Worm (Caenorhabditis elegans) whole organism, early embryonic: ENCODE results near the gene C06A12.8.

Experiments
- B0310.2 ChIP-seq: sonication (generic microtip); optimal IDR thresholded peaks from 2 replicates; lab custom pipeline; 2016; ENCODE audit warnings: mild to moderate bottlenecking, missing genetic modification characterization, missing compliant biosample characterization
- F13C5.2 ChIP-seq: sonication (generic microtip); optimal IDR thresholded peaks from 2 replicates; lab custom pipeline; 2017; ENCODE audit warnings: mild to moderate bottlenecking, missing genetic modification characterization, inconsistent platforms, missing compliant biosample characterization
- aly-1 ChIP-seq: sonication (generic microtip); optimal IDR thresholded peaks from 2 replicates; lab custom pipeline; 2016; ENCODE audit warnings: missing genetic modification characterization, missing compliant biosample characterization
- ama-1 ChIP-seq: fragments of 150-350 bp; optimal IDR thresholded peaks from 2 replicates; lab custom pipeline; 2014
- ceh-13 ChIP-seq: fragments of 200-800 bp; sonication (Bioruptor generic); optimal IDR thresholded peaks from 2 replicates; lab custom pipeline; 2018; ENCODE audit warnings: mild to moderate bottlenecking, missing genetic modification characterization, missing compliant biosample characterization
- ceh-36 ChIP-seq: sonication (generic microtip); optimal IDR thresholded peaks from 2 replicates; lab custom pipeline; 2016; ENCODE audit warnings: missing genetic modification characterization, inconsistent platforms, missing compliant biosample characterization
- ets-7 ChIP-seq: sonication (generic microtip); optimal IDR thresholded peaks from 2 replicates; lab custom pipeline; 2016; ENCODE audit warnings: missing genotype, missing genetic modification characterization, missing compliant biosample characterization
- flt-1 ChIP-seq: fragments of 200-800 bp; sonication (Bioruptor generic); IDR thresholded peaks from 2 replicates; pipeline ENCODE4 v1.3.6; 2022; ENCODE audit warnings: missing genetic modification characterization, missing compliant biosample characterization
- hmbx-1 ChIP-seq: sonication (generic microtip); optimal IDR thresholded peaks from 2 replicates; lab custom pipeline; 2016; ENCODE audit warnings: mild to moderate bottlenecking, missing genetic modification characterization, missing compliant biosample characterization
- hmg-4 ChIP-seq: fragments of 200-800 bp; sonication (Bioruptor generic); optimal IDR thresholded peaks from 2 replicates; lab custom pipeline; 2018; ENCODE audit warnings: mild to moderate bottlenecking, missing genetic modification characterization, missing compliant biosample characterization
- hnd-1 ChIP-seq: sonication (generic microtip); optimal IDR thresholded peaks from 2 replicates; lab custom pipeline; 2016; ENCODE audit warnings: missing genetic modification characterization, missing compliant biosample characterization
- pes-1 ChIP-seq: fragments of 200-800 bp; sonication (Bioruptor generic); IDR thresholded peaks from 2 replicates; pipeline ENCODE4 v1.3.6; 2022; ENCODE audit warnings: missing genetic modification reagents, missing genetic modification characterization, missing compliant biosample characterization
- scrt-1 ChIP-seq: fragments of 200-800 bp; sonication (Bioruptor generic); IDR thresholded peaks from 2 replicates; pipeline ENCODE4 v1.3.6; 2022; ENCODE audit warnings: missing genetic modification characterization, missing compliant biosample characterization
- sea-1 ChIP-seq: fragments of 200-800 bp; sonication (Bioruptor generic); conservative IDR thresholded peaks from 2 replicates; pipeline ENCODE4 v1.3.6; 2022; ENCODE audit warnings: missing genetic modification characterization, missing compliant biosample characterization
- tbx-11 ChIP-seq: fragments of 200-800 bp; sonication (Bioruptor generic); IDR thresholded peaks from 2 replicates; pipeline ENCODE4 v1.3.6; 2022; ENCODE audit warnings: missing genetic modification characterization, missing compliant biosample characterization
- tbx-37 ChIP-seq: fragments of 200-800 bp; sonication (Bioruptor generic); conservative IDR thresholded peaks from 2 replicates; pipeline ENCODE4 v1.3.6; 2022; ENCODE audit warnings: missing genetic modification reagents, missing genetic modification characterization, missing compliant biosample characterization
- tra-4 ChIP-seq: sonication (generic microtip); optimal IDR thresholded peaks from 2 replicates; lab custom pipeline; 2017; ENCODE audit warnings: missing genetic modification characterization, missing compliant biosample characterization

C06A12.8 gene

DNA sequence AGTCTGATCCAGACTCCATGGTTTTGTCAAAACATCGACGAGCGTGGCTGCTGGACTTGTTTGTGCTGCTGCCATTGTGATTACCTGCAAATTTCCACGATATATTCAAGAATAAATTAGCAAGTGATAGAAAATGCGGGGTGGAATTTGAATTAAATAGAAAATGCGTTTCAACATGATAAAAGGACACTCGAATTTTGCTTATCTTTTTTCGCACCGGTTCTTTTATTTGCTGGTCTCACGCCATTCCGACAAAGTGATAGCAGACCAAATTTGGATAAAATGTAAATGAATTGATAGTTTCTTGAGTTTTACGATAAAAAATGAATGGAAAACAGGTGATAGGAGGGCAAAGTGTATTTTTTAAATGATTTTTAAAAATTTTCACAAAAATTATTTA lies 30.2 kb downstream of the C06A12.8 start, which contains the start of gene elo-2:
Gene elo-2 (minus strand): TSS at position 84 of the 400 bp plus-strand sequence.
- TF ChIP-seq ceh-36 (tag; lab: Kevin White, UChicago) (no peak), pes-1 (GFP tag; lab: Robert Waterston, UW) (no peak), hnd-1 (tag; lab: Kevin White, UChicago) (no peak), B0310.2 (no peak), scrt-1 (GFP tag; lab: Robert Waterston, UW) (no peak), ets-7 (tag; lab: Kevin White, UChicago) (no peak), hmg-4 (GFP tag; lab: Kevin White, UChicago) (no peak), tra-4 (tag; lab: Kevin White, UChicago) (no peak), tbx-11 (GFP tag; lab: Robert Waterston, UW) (no peak), flt-1 (GFP tag; lab: Robert Waterston, UW) (no peak), F13C5.2 (tag; lab: Kevin White, UChicago) (no peak), hmbx-1 (tag; lab: Kevin White, UChicago) (no peak), ama-1 (lab: Kevin White, UChicago) (no peak), sea-1 (GFP tag; lab: Robert Waterston, UW) (no peak), ceh-13 (GFP tag; lab: Kevin White, UChicago) (no peak), tbx-37 (GFP tag; lab: Robert Waterston, UW) (no peak), aly-1 (tag; lab: Kevin White, UChicago) (no peak)

DNA sequence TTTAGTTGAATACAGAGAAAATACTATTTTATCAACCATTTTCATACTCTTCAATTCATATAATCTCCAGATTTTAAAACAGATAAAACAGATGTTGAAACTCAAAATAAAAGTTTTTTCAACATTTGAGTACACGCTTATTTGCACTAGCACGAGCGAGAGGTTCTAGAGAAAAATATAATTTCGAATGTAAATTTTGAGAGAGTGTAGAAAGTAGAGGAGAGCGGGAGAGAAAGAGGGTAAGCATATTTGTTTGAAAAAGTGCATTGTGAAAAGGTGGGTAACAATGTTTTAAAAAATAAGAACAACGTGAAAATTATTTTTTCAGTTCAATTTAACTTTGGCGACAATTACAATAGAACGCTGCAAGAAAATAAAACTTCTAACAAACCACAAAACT lies 30.7 kb downstream of the C06A12.8 start:
- TF ChIP-seq aly-1 (tag; lab: Kevin White, UChicago) (no peak), hmg-4 (GFP tag; lab: Kevin White, UChicago) (no peak), B0310.2 (no peak), F13C5.2 (tag; lab: Kevin White, UChicago) (no peak), pes-1 (GFP tag; lab: Robert Waterston, UW) (no peak), ets-7 (tag; lab: Kevin White, UChicago) (no peak), ceh-36 (tag; lab: Kevin White, UChicago) (no peak), flt-1 (GFP tag; lab: Robert Waterston, UW) (no peak)

DNA sequence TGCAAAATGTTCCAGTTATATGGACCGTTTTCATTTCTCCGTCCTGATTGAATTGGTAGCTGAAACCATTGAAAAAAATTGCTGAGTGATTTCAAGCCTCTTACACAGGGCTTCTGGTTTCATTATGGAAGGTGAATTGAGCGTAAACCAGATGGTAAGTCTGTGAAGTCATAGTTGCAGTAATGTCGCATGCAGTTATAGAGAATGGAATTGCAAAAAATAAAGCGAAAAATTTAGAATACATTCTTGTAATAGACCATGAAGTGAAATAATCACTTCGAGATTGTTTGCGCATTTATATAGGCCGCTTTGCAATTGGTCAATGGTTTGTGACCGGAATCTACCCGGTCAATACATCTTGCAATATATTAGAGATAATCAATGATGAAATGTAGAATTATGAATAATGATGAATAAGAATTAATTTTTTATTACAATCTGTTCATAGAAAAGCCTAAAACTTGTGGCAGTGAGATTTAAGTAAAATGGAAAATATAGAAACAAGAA lies 33.0 kb downstream of the C06A12.8 start, which contains the start of gene F11E6.4:
Gene F11E6.4 (minus strand): TSS at position 259 of the 507 bp plus-strand sequence.
- TF ChIP-seq scrt-1 (GFP tag; lab: Robert Waterston, UW) = no peak
- no peak for TF ChIP-seq ets-7 (tag; lab: Kevin White, UChicago)
- no peak for TF ChIP-seq ceh-36 (tag; lab: Kevin White, UChicago)
- no peak for TF ChIP-seq F13C5.2 (tag; lab: Kevin White, UChicago)
- no peak for TF ChIP-seq flt-1 (GFP tag; lab: Robert Waterston, UW)
- TF ChIP-seq ama-1 (lab: Kevin White, UChicago) = no peak
- TF ChIP-seq tbx-11 (GFP tag; lab: Robert Waterston, UW) = no peak
- TF ChIP-seq tra-4 (tag; lab: Kevin White, UChicago) = no peak

DNA sequence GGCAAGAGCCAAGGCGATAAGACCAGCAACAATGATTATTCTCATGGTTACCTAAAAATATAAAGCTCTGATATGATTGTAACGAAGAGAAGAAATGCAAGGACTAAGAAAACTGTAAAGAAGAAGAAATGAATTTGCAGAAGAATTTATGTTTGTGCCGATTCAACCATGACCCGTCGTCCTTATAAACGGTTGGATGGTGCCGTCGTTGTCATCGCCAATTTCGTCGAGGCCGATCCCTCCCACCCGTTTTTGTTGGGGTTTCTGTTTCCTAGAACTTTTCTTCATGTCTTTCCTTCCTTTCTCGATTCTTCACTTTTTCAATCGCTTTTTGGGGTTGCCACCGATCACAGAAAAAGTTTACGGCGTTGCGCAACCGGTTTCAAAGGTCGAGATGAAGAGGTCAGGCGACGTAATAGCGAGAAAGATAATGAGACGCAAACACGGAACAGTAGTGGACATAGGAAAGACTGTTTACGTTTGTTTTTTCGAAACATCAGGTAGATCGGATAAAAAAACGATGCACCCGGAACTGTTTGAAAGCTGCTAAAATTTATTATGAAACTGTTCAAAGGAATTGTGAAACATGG lies 34.8 kb downstream of the C06A12.8 start, which contains the start of gene epic-1:
Gene epic-1 (minus strand): TSS at position 51 of the 590 bp plus-strand sequence.
- TF ChIP-seq aly-1 (tag; lab: Kevin White, UChicago) (no peak), ceh-13 (GFP tag; lab: Kevin White, UChicago) (no peak), F13C5.2 (tag; lab: Kevin White, UChicago) (no peak), hmg-4 (GFP tag; lab: Kevin White, UChicago) (no peak), ama-1 (lab: Kevin White, UChicago) (no peak), hmbx-1 (tag; lab: Kevin White, UChicago) (no peak)

DNA sequence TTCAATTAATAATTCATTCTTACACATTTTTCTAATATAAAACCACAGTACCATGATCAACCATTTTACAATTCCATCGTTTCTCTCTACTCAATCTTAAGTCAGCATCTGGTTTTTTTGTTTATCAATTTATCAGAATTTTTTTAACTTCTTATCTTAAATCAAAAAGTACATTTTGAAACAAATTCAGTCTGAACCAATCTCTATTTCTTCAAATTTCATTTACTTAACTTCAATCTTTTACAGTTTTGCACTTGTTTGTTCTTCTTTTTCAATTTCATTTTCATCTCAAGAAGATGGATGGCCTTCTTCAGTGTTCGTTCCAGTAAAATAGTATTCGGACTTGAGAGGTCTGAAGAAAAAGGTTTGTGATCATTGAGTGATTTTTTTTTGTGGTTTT lies 35.9 kb downstream of the C06A12.8 start, which contains the start of gene gba-3:
Gene gba-3 (plus strand): TSS at position 301 of the 400 bp plus-strand sequence.
- TF ChIP-seq tbx-11 (GFP tag; lab: Robert Waterston, UW) (no peak), ceh-36 (tag; lab: Kevin White, UChicago) (no peak), F13C5.2 (tag; lab: Kevin White, UChicago) (no peak), hmbx-1 (tag; lab: Kevin White, UChicago) (no peak), ama-1 (lab: Kevin White, UChicago) (no peak)

DNA sequence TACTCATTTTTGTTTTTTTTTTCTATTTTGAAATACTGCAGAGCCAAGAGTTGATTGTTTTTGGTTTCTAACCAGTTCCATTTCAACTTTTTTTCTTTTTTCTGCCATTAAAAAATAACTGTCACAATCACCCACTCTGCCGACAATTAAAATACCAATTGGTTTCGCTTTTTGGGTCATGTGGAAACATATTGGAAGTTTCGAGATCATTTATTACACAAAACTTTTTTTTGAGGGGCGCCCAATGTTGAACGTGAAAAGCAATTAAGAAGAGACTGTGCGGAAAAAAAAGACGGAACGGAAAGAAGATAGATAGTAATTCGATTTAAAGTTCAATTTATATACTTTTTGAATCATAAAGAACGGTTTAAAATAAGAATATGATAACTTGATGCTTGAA lies 36.9 kb downstream of the C06A12.8 start:
- TF ChIP-seq scrt-1 (GFP tag; lab: Robert Waterston, UW) (no peak), tbx-11 (GFP tag; lab: Robert Waterston, UW) (no peak), tbx-37 (GFP tag; lab: Robert Waterston, UW) (no peak), aly-1 (tag; lab: Kevin White, UChicago) (no peak), tra-4 (tag; lab: Kevin White, UChicago) (no peak)

DNA sequence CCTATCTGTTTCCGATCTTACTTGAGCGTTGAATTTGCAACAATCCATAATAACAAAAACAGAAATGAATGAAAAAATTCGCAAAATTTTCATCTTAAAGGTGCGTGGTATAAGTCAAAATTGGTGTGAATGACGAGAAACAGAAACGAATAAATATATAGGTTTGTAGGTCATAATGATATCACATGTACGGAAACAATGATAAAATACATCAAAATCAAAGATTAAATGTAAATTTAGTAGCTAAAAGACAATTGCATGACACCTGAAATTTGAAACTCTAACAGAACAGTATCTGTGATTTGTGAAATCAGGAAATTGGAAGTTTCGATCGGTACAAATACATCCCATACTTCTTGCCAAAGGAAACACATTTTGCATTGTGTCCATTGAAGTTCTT lies 38.1 kb downstream of the C06A12.8 start, which contains the start of gene F11E6.9:
Gene F11E6.9 (minus strand): TSS at position 101 of the 400 bp plus-strand sequence.
- TF ChIP-seq tra-4 (tag; lab: Kevin White, UChicago) (no peak), pes-1 (GFP tag; lab: Robert Waterston, UW) (no peak), tbx-11 (GFP tag; lab: Robert Waterston, UW) (no peak), ama-1 (lab: Kevin White, UChicago) (no peak), ceh-13 (GFP tag; lab: Kevin White, UChicago) (no peak), scrt-1 (GFP tag; lab: Robert Waterston, UW) (no peak), aly-1 (tag; lab: Kevin White, UChicago) (no peak)
